Worm (Caenorhabditis elegans) whole organism, L1 larva: ENCODE measurements around the gene ncl-1.

Experiments used
- C16A3.4 ChIP-seq: fragments of 150-350 bp; optimal IDR thresholded peaks from 2 replicates; lab custom pipeline; 2014; ENCODE audit warnings: missing biosample characterization, missing genetic modification characterization
- elt-2 ChIP-seq: sonication (generic microtip); optimal IDR thresholded peaks from 2 replicates; lab custom pipeline; 2016; ENCODE audit warnings: missing genetic modification characterization, mild to moderate bottlenecking, inconsistent platforms, missing compliant biosample characterization, missing genetic modification reagents
- jun-1 ChIP-seq: fragments of 150-350 bp; optimal IDR thresholded peaks from 2 replicates; lab custom pipeline; 2014; ENCODE audit warnings: missing biosample characterization, missing genetic modification reagents, missing genetic modification characterization
- lin-15B ChIP-seq: fragments of 150-350 bp; sonication (generic microtip); optimal IDR thresholded peaks from 3 replicates; lab custom pipeline; 2014; ENCODE audit warnings: missing biosample characterization, missing genetic modification characterization
- lin-39 ChIP-seq: fragments of 150-350 bp; optimal IDR thresholded peaks from 2 replicates; lab custom pipeline; 2014; ENCODE audit warnings: missing biosample characterization, missing genetic modification reagents, missing genetic modification characterization
- nhr-11 ChIP-seq: fragments of 150-350 bp; optimal IDR thresholded peaks from 2 replicates; lab custom pipeline; 2014; ENCODE audit warnings: missing biosample characterization, missing genetic modification characterization
- rnt-1 ChIP-seq: sonication (generic microtip); optimal IDR thresholded peaks from 2 replicates; lab custom pipeline; 2016; ENCODE audit warnings: mild to moderate bottlenecking, missing genetic modification characterization, moderate library complexity, missing compliant biosample characterization
- sup-37 ChIP-seq: fragments of 200-800 bp; sonication (Bioruptor generic); optimal IDR thresholded peaks from 2 replicates; lab custom pipeline; 2018; ENCODE audit warnings: mild to moderate bottlenecking, missing genetic modification characterization, missing compliant biosample characterization
- unc-62 ChIP-seq: fragments of 150-350 bp; optimal IDR thresholded peaks from 2 replicates; lab custom pipeline; 2014; ENCODE audit warnings: missing biosample characterization, missing genetic modification reagents, missing genetic modification characterization
- xbp-1 ChIP-seq: sonication (generic microtip); optimal IDR thresholded peaks from 2 replicates; lab custom pipeline; 2016; ENCODE audit warnings: missing genetic modification characterization, missing compliant biosample characterization
- zag-1 ChIP-seq: fragments of 150-350 bp; optimal IDR thresholded peaks from 2 replicates; lab custom pipeline; 2014; ENCODE audit warnings: missing biosample characterization, missing genetic modification characterization
- ztf-4 ChIP-seq: fragments of 150-350 bp; optimal IDR thresholded peaks from 2 replicates; lab custom pipeline; 2014; ENCODE audit warnings: missing biosample characterization, missing genetic modification characterization

ce11 chrIII:7716550-7716949 is 3.0 kb upstream of the ncl-1 start:
- no peak for TF ChIP-seq jun-1 (tag; lab: Kevin White, UChicago)
- TF ChIP-seq ztf-4 (tag; lab: Kevin White, UChicago), result no peak
- no peak for TF ChIP-seq nhr-11
- no peak for TF ChIP-seq elt-2 (tag; lab: Kevin White, UChicago)
- no peak for TF ChIP-seq unc-62 (GFP tag; lab: Kevin White, UChicago)
- no peak for TF ChIP-seq lin-15B (tag; lab: Kevin White, UChicago)
- no peak for TF ChIP-seq zag-1 (tag; lab: Kevin White, UChicago)
- TF ChIP-seq sup-37 (GFP tag; lab: Kevin White, UChicago), result no peak
- no peak for TF ChIP-seq C16A3.4
- no peak for TF ChIP-seq lin-39 (tag; lab: Kevin White, UChicago)
- TF ChIP-seq rnt-1 (tag; lab: Kevin White, UChicago), result no peak
- no peak for TF ChIP-seq xbp-1 (tag; lab: Kevin White, UChicago)
